Worm (Caenorhabditis elegans): ENCODE measurements around the gene mig-10.

The mig-10 gene

DNA sequence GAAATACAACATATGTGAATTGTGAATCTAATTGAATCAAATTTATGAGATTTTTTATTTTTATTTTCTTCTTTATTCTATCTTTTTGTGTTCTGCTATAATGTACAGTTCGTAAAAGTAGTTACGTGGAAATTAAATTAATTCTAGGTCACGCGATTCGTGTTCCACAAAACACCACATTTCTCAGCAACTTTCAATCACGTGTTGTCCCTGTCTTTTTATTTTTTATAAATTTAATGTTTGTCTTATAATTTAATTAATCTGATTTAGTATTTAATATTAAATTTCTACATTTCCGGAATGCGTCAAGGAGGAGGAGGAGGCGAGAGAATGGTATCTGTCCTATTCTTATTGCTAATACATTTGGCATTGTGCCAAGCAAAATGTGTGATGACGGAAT, 20.9 kb upstream of the mig-10 start, which contains the start of gene ncr-2:
Gene ncr-2 (plus strand): TSS at position 301 of the 400 bp plus-strand sequence.
- TF ChIP-seq ets-7 (tag; optimal IDR thresholded peaks at IDR 0.05) (no peak), aly-1 (tag; optimal IDR thresholded peaks at IDR 0.05) (no peak), tra-4 (tag; optimal IDR thresholded peaks at IDR 0.05) (no peak), tbx-37 (GFP tag; conservative IDR thresholded peaks at IDR 0.05) (no peak), hnd-1 (tag; optimal IDR thresholded peaks at IDR 0.05) (no peak), hmg-4 (GFP tag; optimal IDR thresholded peaks at IDR 0.05) (no peak), pes-1 (GFP tag; IDR thresholded peaks at IDR 0.05) (no peak), ama-1 (optimal IDR thresholded peaks at IDR 0.05) (no peak), ceh-13 (GFP tag; optimal IDR thresholded peaks at IDR 0.05) (no peak), B0310.2 (tag; optimal IDR thresholded peaks at IDR 0.05) (no peak), hmbx-1 (tag; optimal IDR thresholded peaks at IDR 0.05) (no peak), tbx-11 (GFP tag; IDR thresholded peaks at IDR 0.05) (no peak), flt-1 (GFP tag; IDR thresholded peaks at IDR 0.05) (no peak), scrt-1 (GFP tag; IDR thresholded peaks at IDR 0.05) (no peak), ceh-36 (tag; optimal IDR thresholded peaks at IDR 0.05) (no peak), F13C5.2 (tag; optimal IDR thresholded peaks at IDR 0.05) (no peak), sea-1 (GFP tag; conservative IDR thresholded peaks at IDR 0.05) (no peak)

DNA sequence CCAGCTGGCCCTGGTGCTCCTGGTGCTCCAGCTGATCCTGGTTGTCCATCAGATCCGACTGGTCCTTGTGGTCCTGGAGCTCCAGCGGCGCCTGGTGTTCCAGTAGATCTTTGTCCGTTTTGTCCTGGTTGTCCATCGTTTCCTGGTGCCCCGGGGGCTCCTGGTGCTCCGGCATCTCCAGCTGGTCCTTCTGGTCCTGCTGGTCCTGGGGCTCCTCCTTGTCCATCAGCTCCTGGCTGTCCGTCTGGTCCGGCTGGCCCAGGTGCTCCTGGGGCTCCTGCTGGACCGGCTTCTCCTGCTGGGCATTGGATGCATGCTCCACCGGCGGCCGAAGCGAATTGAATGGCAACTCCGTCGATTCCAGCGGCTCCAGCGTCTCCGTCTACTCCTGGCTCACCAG, 16.3 kb upstream of the mig-10 start:
- TF ChIP-seq scrt-1 (GFP tag; IDR thresholded peaks at IDR 0.05), result no peak
- TF ChIP-seq hmg-4 (GFP tag; optimal IDR thresholded peaks at IDR 0.05), result no peak
- no peak for TF ChIP-seq sea-1 (GFP tag; conservative IDR thresholded peaks at IDR 0.05)
- TF ChIP-seq ceh-36 (tag; optimal IDR thresholded peaks at IDR 0.05), result no peak
- no peak for TF ChIP-seq ceh-13 (GFP tag; optimal IDR thresholded peaks at IDR 0.05)
- no peak for TF ChIP-seq aly-1 (tag; optimal IDR thresholded peaks at IDR 0.05)
- no peak for TF ChIP-seq tbx-37 (GFP tag; conservative IDR thresholded peaks at IDR 0.05)
- no peak for TF ChIP-seq pes-1 (GFP tag; IDR thresholded peaks at IDR 0.05)
- no peak for TF ChIP-seq F13C5.2 (tag; optimal IDR thresholded peaks at IDR 0.05)
- no peak for TF ChIP-seq ets-7 (tag; optimal IDR thresholded peaks at IDR 0.05)
- TF ChIP-seq tra-4 (tag; optimal IDR thresholded peaks at IDR 0.05), result no peak
- no peak for TF ChIP-seq tbx-11 (GFP tag; IDR thresholded peaks at IDR 0.05)
- TF ChIP-seq hnd-1 (tag; optimal IDR thresholded peaks at IDR 0.05), result no peak
- TF ChIP-seq flt-1 (GFP tag; IDR thresholded peaks at IDR 0.05), result no peak
- no peak for TF ChIP-seq B0310.2 (tag; optimal IDR thresholded peaks at IDR 0.05)
- TF ChIP-seq hmbx-1 (tag; optimal IDR thresholded peaks at IDR 0.05), result no peak
- TF ChIP-seq ama-1 (optimal IDR thresholded peaks at IDR 0.05), result no peak

DNA sequence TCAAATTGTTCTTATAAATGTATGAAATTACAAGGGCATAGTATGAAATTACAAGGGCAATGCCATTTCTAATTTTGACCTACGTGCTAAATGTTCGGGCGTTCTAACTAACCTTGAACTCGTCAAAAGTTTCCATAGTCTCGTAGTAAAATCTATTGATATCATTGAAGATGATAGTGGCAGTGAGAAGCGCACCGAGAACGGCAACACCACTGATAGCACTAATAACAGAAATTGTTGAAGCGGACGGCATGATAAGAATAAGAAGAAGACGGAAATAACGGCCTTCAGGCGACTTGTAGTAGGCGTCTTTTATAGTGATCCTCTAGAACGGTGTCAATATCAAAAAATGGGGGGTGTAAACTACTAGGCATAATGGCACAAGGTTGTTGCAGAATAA, 15.5 kb upstream of the mig-10 start, which contains the start of gene col-91:
Gene col-91 (minus strand): TSS at position 288 of the 400 bp plus-strand sequence.
- TF ChIP-seq pes-1 (GFP tag; IDR thresholded peaks at IDR 0.05) (no peak), flt-1 (GFP tag; IDR thresholded peaks at IDR 0.05) (no peak), F13C5.2 (tag; optimal IDR thresholded peaks at IDR 0.05) (no peak), hmbx-1 (tag; optimal IDR thresholded peaks at IDR 0.05) (no peak), scrt-1 (GFP tag; IDR thresholded peaks at IDR 0.05) (no peak), aly-1 (tag; optimal IDR thresholded peaks at IDR 0.05) (no peak), B0310.2 (tag; optimal IDR thresholded peaks at IDR 0.05) (no peak), sea-1 (GFP tag; conservative IDR thresholded peaks at IDR 0.05) (no peak), ceh-36 (tag; optimal IDR thresholded peaks at IDR 0.05) (no peak), ets-7 (tag; optimal IDR thresholded peaks at IDR 0.05) (no peak), tbx-11 (GFP tag; IDR thresholded peaks at IDR 0.05) (no peak), tra-4 (tag; optimal IDR thresholded peaks at IDR 0.05) (no peak), ama-1 (optimal IDR thresholded peaks at IDR 0.05) (no peak), hmg-4 (GFP tag; optimal IDR thresholded peaks at IDR 0.05) (no peak), ceh-13 (GFP tag; optimal IDR thresholded peaks at IDR 0.05) (no peak), tbx-37 (GFP tag; conservative IDR thresholded peaks at IDR 0.05) (no peak)

DNA sequence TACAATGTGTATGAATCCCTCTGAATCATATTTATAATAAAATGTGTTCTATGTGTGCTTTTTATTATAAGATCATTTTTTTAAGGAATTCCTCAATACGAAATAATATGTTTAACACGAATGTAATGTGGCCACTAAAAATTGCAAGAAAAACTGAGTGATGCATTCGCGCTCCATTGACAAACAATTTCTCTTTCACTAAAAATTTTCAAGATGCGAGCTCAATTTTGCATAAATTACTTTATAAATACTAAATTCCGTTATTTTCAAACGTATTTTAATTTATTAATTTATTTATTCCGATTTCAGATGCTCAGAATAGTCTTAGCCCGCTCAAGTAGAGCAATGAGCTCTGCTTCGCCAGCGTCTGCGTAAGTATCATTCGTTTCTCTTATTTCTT, 13.1 kb upstream of the mig-10 start, which contains the start of gene mrps-9:
Gene mrps-9 (plus strand): TSS at position 310 of the 400 bp plus-strand sequence.
- TF ChIP-seq tbx-37 (GFP tag; conservative IDR thresholded peaks at IDR 0.05) (no peak), ceh-36 (tag; optimal IDR thresholded peaks at IDR 0.05) (no peak), aly-1 (tag; optimal IDR thresholded peaks at IDR 0.05) (no peak), sea-1 (GFP tag; conservative IDR thresholded peaks at IDR 0.05) (no peak), ama-1 (optimal IDR thresholded peaks at IDR 0.05) (no peak), ceh-13 (GFP tag; optimal IDR thresholded peaks at IDR 0.05) (no peak), scrt-1 (GFP tag; IDR thresholded peaks at IDR 0.05) (no peak), F13C5.2 (tag; optimal IDR thresholded peaks at IDR 0.05) (no peak), flt-1 (GFP tag; IDR thresholded peaks at IDR 0.05) (no peak), tbx-11 (GFP tag; IDR thresholded peaks at IDR 0.05) (no peak), hmg-4 (GFP tag; optimal IDR thresholded peaks at IDR 0.05) (no peak), B0310.2 (tag; optimal IDR thresholded peaks at IDR 0.05) (no peak)

DNA sequence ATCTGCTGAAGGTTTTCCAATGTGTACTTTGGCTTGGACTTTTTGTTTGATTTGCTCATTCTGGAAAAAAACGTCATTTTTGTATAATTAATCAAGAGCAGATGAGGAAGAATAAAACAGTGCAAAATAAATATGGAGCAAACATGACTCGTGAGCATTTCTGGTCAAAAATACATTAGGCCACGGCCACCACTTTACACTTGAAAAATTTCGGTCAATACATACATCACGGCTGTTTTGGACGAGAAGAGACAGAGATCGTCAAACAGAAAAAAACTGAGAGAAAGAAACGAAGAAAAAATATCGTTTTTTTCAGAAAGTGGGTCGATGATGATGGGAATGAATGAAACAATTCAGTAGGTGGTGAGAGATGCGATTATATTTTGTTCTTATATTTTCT, 10.6 kb upstream of the mig-10 start, which contains the start of the genes F09G8.7 and crn-7:
Gene F09G8.7 (minus strand): TSS at position 60 of the 400 bp plus-strand sequence.
Gene crn-7 (plus strand): TSS at position 236 of the 400 bp plus-strand sequence.
- TF ChIP-seq tbx-37 (GFP tag; conservative IDR thresholded peaks at IDR 0.05) (no peak), ets-7 (tag; optimal IDR thresholded peaks at IDR 0.05) (no peak), tra-4 (tag; optimal IDR thresholded peaks at IDR 0.05) (no peak), F13C5.2 (tag; optimal IDR thresholded peaks at IDR 0.05) (no peak)

DNA sequence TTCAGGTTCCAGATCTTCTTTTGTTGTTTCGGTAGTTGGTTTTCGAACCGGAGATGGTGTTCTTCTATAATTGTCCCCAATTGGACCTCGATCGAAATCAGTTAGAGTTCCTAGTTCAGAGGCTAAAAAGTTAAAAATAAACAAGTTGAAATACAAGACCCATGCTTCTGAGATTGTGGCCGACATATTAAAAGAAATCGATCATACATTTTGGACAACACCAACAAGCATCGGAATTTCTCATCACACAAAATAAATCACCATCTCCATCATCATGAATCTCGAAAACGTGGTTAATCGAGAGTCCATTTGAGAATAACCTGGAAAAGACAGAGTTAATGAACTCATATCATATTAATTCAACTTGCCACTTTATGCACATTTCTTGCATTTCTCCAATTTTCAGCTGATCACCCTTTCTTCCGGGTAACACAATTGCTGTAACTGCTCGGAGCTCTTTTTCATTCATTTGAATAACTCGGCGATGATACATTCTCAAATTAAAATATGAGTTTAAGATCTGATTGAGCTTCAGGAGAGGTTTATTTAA, 7.2 kb upstream of the mig-10 start, which contains the start of the genes mps-4 and F09G8.10:
Gene mps-4 (minus strand): TSS at position 101 of the 550 bp plus-strand sequence.
Gene F09G8.10 (minus strand): TSS at position 500 of the 550 bp plus-strand sequence.
- TF ChIP-seq ceh-36 (tag; optimal IDR thresholded peaks at IDR 0.05) (no peak), aly-1 (tag; optimal IDR thresholded peaks at IDR 0.05) (no peak), pes-1 (GFP tag; IDR thresholded peaks at IDR 0.05) (no peak), B0310.2 (tag; optimal IDR thresholded peaks at IDR 0.05) (no peak), ceh-13 (GFP tag; optimal IDR thresholded peaks at IDR 0.05) (no peak), tra-4 (tag; optimal IDR thresholded peaks at IDR 0.05) (no peak), ets-7 (tag; optimal IDR thresholded peaks at IDR 0.05) (no peak), hnd-1 (tag; optimal IDR thresholded peaks at IDR 0.05) (no peak), hmg-4 (GFP tag; optimal IDR thresholded peaks at IDR 0.05) (no peak), tbx-11 (GFP tag; IDR thresholded peaks at IDR 0.05) (no peak), flt-1 (GFP tag; IDR thresholded peaks at IDR 0.05) (no peak), F13C5.2 (tag; optimal IDR thresholded peaks at IDR 0.05) (no peak), ama-1 (optimal IDR thresholded peaks at IDR 0.05) (no peak), hmbx-1 (tag; optimal IDR thresholded peaks at IDR 0.05) (no peak), sea-1 (GFP tag; conservative IDR thresholded peaks at IDR 0.05) (no peak), scrt-1 (GFP tag; IDR thresholded peaks at IDR 0.05) (no peak), tbx-37 (GFP tag; conservative IDR thresholded peaks at IDR 0.05) (no peak)

Measured in whole organism, early embryonic.